Worm (Caenorhabditis elegans): Measurements from ENCODE around the gene srx-12.

Gene srx-12

ce11 chrIV:1065569-1065968 lies 19.8 kb downstream of the srx-12 start:
- TF ChIP-seq snpc-4 (GFP tag; optimal IDR thresholded peaks at IDR 0.05) (no peak), snpc-4 (tag; optimal IDR thresholded peaks at IDR 0.05) (no peak), zfh-2 (GFP tag; conservative IDR thresholded peaks at IDR 0.05) (peak; percentile 71)

DNA sequence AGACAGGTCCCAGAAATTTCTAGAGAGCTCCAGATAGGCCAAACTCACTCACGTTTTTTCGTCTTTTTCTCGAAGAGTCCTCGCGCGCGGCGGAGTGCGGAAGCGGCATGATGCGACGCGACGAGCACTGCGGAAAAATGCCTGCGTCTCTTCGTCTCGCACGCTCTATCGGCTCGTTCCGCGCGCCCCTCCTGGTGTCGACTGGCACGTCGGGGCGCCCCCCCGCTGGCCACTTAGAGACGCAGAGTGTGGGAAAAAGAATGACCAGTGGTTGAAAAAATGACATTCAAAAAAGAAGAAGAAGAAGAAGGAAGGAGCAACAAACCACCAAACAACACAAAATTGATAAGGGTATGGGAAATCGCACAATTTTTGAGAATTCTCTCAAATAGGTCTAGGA lies 21.6 kb downstream of the srx-12 start, which contains the start of gene znf-782:
znf-782 (minus strand) TSS at position 96 of the 400 bp plus-strand sequence.
- TF ChIP-seq mcd-1 (GFP tag; IDR thresholded peaks at IDR 0.05) (0 out of 2 replicates have a peak, but pooled peaks have one; percentile 19), nhr-80 (tag; optimal IDR thresholded peaks at IDR 0.05) (peak; percentile 68), attf-6 (GFP tag; IDR thresholded peaks at IDR 0.05) (no peak), lir-1 (GFP tag; conservative IDR thresholded peaks at IDR 0.05) (no peak), zfh-2 (GFP tag; conservative IDR thresholded peaks at IDR 0.05) (peak; percentile 96), dpl-1 (GFP tag; optimal IDR thresholded peaks at IDR 0.05) (no peak), ztf-28 (GFP tag; IDR thresholded peaks at IDR 0.05) (no peak), lsl-1 (GFP tag; optimal IDR thresholded peaks at IDR 0.05) (no peak), him-1 (tag; optimal IDR thresholded peaks at IDR 0.05) (no peak), cebp-1 (GFP tag; IDR thresholded peaks at IDR 0.05) (no peak), cebp-1 (tag; optimal IDR thresholded peaks at IDR 0.05) (peak; percentile 4), attf-5 (GFP tag; optimal IDR thresholded peaks at IDR 0.05) (peak; percentile 14), ceh-91 (GFP tag; IDR thresholded peaks at IDR 0.05) (no peak), chd-7 (tag; optimal IDR thresholded peaks at IDR 0.05) (no peak), egrh-3 (GFP tag; IDR thresholded peaks at IDR 0.05) (peak; percentile 90), ceh-100 (GFP tag; IDR thresholded peaks at IDR 0.05) (no peak), Y79H2A.3 (GFP tag; conservative IDR thresholded peaks at IDR 0.05) (no peak), B0336.3 (GFP tag; IDR thresholded peaks at IDR 0.05) (no peak), nfyb-1 (GFP tag; IDR thresholded peaks at IDR 0.05) (0 out of 2 replicates have a peak, but pooled peaks have one; percentile 41), snpc-1.1 (tag; optimal IDR thresholded peaks at IDR 0.05; ENCODE audit: insufficient read depth) (no peak), dox-1 (GFP tag; IDR thresholded peaks at IDR 0.05) (peak; percentile 49; the same call in 1 of the 2 replicates), hmg-1.2 (GFP tag; IDR thresholded peaks at IDR 0.05) (peak; percentile 81), fkh-3 (tag; optimal IDR thresholded peaks at IDR 0.05) (no peak), hlh-12 (tag; optimal IDR thresholded peaks at IDR 0.05) (no peak), akir-1 (GFP tag; optimal IDR thresholded peaks at IDR 0.05) (no peak), pha-4 (tag; optimal IDR thresholded peaks at IDR 0.05) (no peak), zim-3 (tag; optimal IDR thresholded peaks at IDR 0.05) (no peak), snpc-1.3 (tag; optimal IDR thresholded peaks at IDR 0.05; ENCODE audit: insufficient read depth) (no peak), nfya-2 (GFP tag; IDR thresholded peaks at IDR 0.05) (no peak), mxl-1 (tag; optimal IDR thresholded peaks at IDR 0.05) (no peak), sea-2 (GFP tag; IDR thresholded peaks at IDR 0.05) (no peak), hlh-26 (GFP tag; conservative IDR thresholded peaks at IDR 0.05) (no peak), B0261.1 (tag; optimal IDR thresholded peaks at IDR 0.05) (no peak), aptf-2 (GFP tag; conservative IDR thresholded peaks at IDR 0.05) (no peak), ekl-4 (GFP tag; IDR thresholded peaks at IDR 0.05) (no peak), F37B4.10 (GFP tag; IDR thresholded peaks at IDR 0.05) (no peak), F57C9.4 (tag; optimal IDR thresholded peaks at IDR 0.05) (no peak), let-607 (tag; optimal IDR thresholded peaks at IDR 0.05) (no peak), ets-4 (GFP tag; optimal IDR thresholded peaks at IDR 0.05) (no peak), C06A6.2 (GFP tag; conservative IDR thresholded peaks at IDR 0.05) (no peak), efl-1 (GFP tag; optimal IDR thresholded peaks at IDR 0.05) (no peak)

Measured in whole organism, young adult.